Worm (Caenorhabditis elegans): Measurements from ENCODE around the gene cyp-31A3.
A peak's percentile ranks its signal among the peaks of the same experiment; 100 is the strongest.

Gene cyp-31A3

ce11 chrIV:4795111-4795510, 34.3 kb downstream of the cyp-31A3 start:
- TF ChIP-seq Y67H2A.10 (GFP tag; conservative IDR thresholded peaks at IDR 0.05) (no peak), egl-44 (GFP tag; IDR thresholded peaks at IDR 0.05) (no peak), hmg-1.2 (GFP tag; IDR thresholded peaks at IDR 0.05) (0 out of 2 replicates have a peak, but pooled peaks have one; percentile 9)

ce11 chrIV:4799114-4799513, 38.3 kb downstream of the cyp-31A3 start, which contains the start of gene eor-1:
eor-1 (minus strand) TSS chrIV:4799178.
- TF ChIP-seq attf-5 (GFP tag; optimal IDR thresholded peaks at IDR 0.05) (peak; percentile 40), nhr-80 (tag; optimal IDR thresholded peaks at IDR 0.05) (no peak), aptf-3 (GFP tag; IDR thresholded peaks at IDR 0.05) (no peak), lin-54 (GFP tag; optimal IDR thresholded peaks at IDR 0.05) (no peak), ama-1 (optimal IDR thresholded peaks at IDR 0.05) (no peak), ama-1 (GFP tag; optimal IDR thresholded peaks at IDR 0.05) (peak in 1 of 2 experiments; percentile 44), F57A8.1 (GFP tag; optimal IDR thresholded peaks at IDR 0.05) (no peak), F57C9.4 (tag; optimal IDR thresholded peaks at IDR 0.05) (no peak), mcd-1 (GFP tag; IDR thresholded peaks at IDR 0.05) (peak; percentile 79), efl-1 (GFP tag; optimal IDR thresholded peaks at IDR 0.05) (no peak), snpc-3.4 (tag; optimal IDR thresholded peaks at IDR 0.05) (peak; percentile 27), ZK185.1 (tag; optimal IDR thresholded peaks at IDR 0.05; ENCODE audit: poor library complexity, severe bottlenecking) (no peak), lin-40 (tag; optimal IDR thresholded peaks at IDR 0.05) (peak; percentile 3), snpc-4 (GFP tag; optimal IDR thresholded peaks at IDR 0.05) (peak; percentile 15), snpc-4 (tag; optimal IDR thresholded peaks at IDR 0.05) (peak in 2 of 4 experiments; percentile 6 to 58), ceh-40 (GFP tag; IDR thresholded peaks at IDR 0.05) (no peak), egl-18 (GFP tag; IDR thresholded peaks at IDR 0.05) (no peak), ceh-100 (GFP tag; IDR thresholded peaks at IDR 0.05) (no peak), F10E7.11 (tag; optimal IDR thresholded peaks at IDR 0.05) (no peak), let-607 (tag; optimal IDR thresholded peaks at IDR 0.05) (no peak)

- TF ChIP-seq F23B12.7 (tag; optimal IDR thresholded peaks at IDR 0.05; ENCODE audit: insufficient read depth) (no peak), cebp-1 (GFP tag; IDR thresholded peaks at IDR 0.05) (no peak), cebp-1 (tag; optimal IDR thresholded peaks at IDR 0.05) (no peak), attf-6 (GFP tag; IDR thresholded peaks at IDR 0.05) (no peak), ceh-100 (GFP tag; IDR thresholded peaks at IDR 0.05) (no peak), bed-2 (GFP tag; IDR thresholded peaks at IDR 0.05) (no peak), lsy-27 (tag; optimal IDR thresholded peaks at IDR 0.05; ENCODE audit: borderline replicate concordance, insufficient read depth) (no peak), hmg-20 (GFP tag; IDR thresholded peaks at IDR 0.05) (no peak), ets-4 (GFP tag; optimal IDR thresholded peaks at IDR 0.05) (no peak)
These were observed 41.6 kb downstream of the cyp-31A3 start, which contains the start of gene dpf-7 for ce11 chrIV:4802494-4802893. dpf-7 (minus strand) TSS chrIV:4802594.

ce11 chrIV:4806486-4806885, 45.6 kb downstream of the cyp-31A3 start, which contains the start of gene dpf-5:
dpf-5 (minus strand) TSS chrIV:4806586.
- TF ChIP-seq sptf-2 (GFP tag; optimal IDR thresholded peaks at IDR 0.05) (no peak), F52B5.7 (tag; optimal IDR thresholded peaks at IDR 0.05) (no peak), F49E8.2 (tag; optimal IDR thresholded peaks at IDR 0.05; ENCODE audit: insufficient read depth) (no peak), hrde-1 (tag; optimal IDR thresholded peaks at IDR 0.05; ENCODE audit: borderline replicate concordance) (peak; percentile 23), madf-6 (GFP tag; IDR thresholded peaks at IDR 0.05) (no peak), cebp-1 (GFP tag; IDR thresholded peaks at IDR 0.05) (no peak), cebp-1 (tag; optimal IDR thresholded peaks at IDR 0.05) (no peak), Y67H2A.10 (GFP tag; conservative IDR thresholded peaks at IDR 0.05) (no peak), ekl-4 (GFP tag; IDR thresholded peaks at IDR 0.05) (0 out of 2 replicates have a peak, but pooled peaks have one; percentile 20), B0019.2 (GFP tag; conservative IDR thresholded peaks at IDR 0.05) (no peak), nfya-2 (GFP tag; IDR thresholded peaks at IDR 0.05) (no peak), unc-62 (GFP tag; optimal IDR thresholded peaks at IDR 0.05) (no peak)

Data from whole organism, young adult.